Fruit fly (Drosophila melanogaster) whole organism, wandering third instar larva: ENCODE measurements around the gene Cap-H2.

Experiments used
- Abd-B ChIP-seq: fragments of >200 bp; optimal IDR thresholded peaks from 2 replicates; lab custom pipeline; 2017; ENCODE audit warnings: missing biosample characterization, missing genetic modification characterization
- CG32264 ChIP-seq: fragments of 200-800 bp; sonication (Bioruptor generic); optimal IDR thresholded peaks from 2 replicates; lab custom pipeline; 2016; ENCODE audit warnings: missing biosample characterization, missing genetic modification characterization
- CG9705 ChIP-seq: fragments of 200-800 bp; sonication (Bioruptor generic); optimal IDR thresholded peaks from 2 replicates; lab custom pipeline; 2018; ENCODE audit warnings: missing biosample characterization, mild to moderate bottlenecking, missing genetic modification characterization
- CrebA ChIP-seq: fragments of 200-800 bp; sonication (Bioruptor generic); optimal IDR thresholded peaks from 2 replicates; lab custom pipeline; 2016; ENCODE audit warnings: missing biosample characterization, mild to moderate bottlenecking, missing genetic modification characterization, borderline replicate concordance
- Dfd ChIP-seq: fragments of >200 bp; optimal IDR thresholded peaks from 2 replicates; lab custom pipeline; 2017; ENCODE audit warnings: missing biosample characterization, missing genetic modification characterization
- Hnf4 ChIP-seq: fragments of 200-800 bp; sonication (Bioruptor generic); optimal IDR thresholded peaks from 2 replicates; lab custom pipeline; 2016; ENCODE audit warnings: missing biosample characterization, mild to moderate bottlenecking, missing genetic modification characterization
- Hr78 ChIP-seq: fragments of >200 bp; optimal IDR thresholded peaks from 2 replicates; lab custom pipeline; 2017; ENCODE audit warnings: missing biosample characterization, missing genetic modification characterization
- Hr83 ChIP-seq: fragments of 200-300 bp; sonication (Bioruptor generic); optimal IDR thresholded peaks from 2 replicates; lab custom pipeline; 2016; ENCODE audit warnings: missing biosample characterization, mild to moderate bottlenecking, missing genetic modification characterization, moderate library complexity; ENCODE audit not compliant: poor library complexity, severe bottlenecking
- Myc ChIP-seq: fragments of >200 bp; optimal IDR thresholded peaks from 2 replicates; lab custom pipeline; 2017
- N ChIP-seq: fragments of >200 bp; optimal IDR thresholded peaks from 2 replicates; lab custom pipeline; 2018; ENCODE audit warnings: missing biosample characterization, missing external identifiers, missing genetic modification characterization
- OdsH ChIP-seq: fragments of 200-800 bp; sonication (Bioruptor generic); optimal IDR thresholded peaks from 2 replicates; lab custom pipeline; 2016; ENCODE audit warnings: missing biosample characterization, mild to moderate bottlenecking, missing genetic modification characterization
- Rel ChIP-seq, 2 experiments: fragments of 200-800 bp; sonication (Bioruptor generic) in 1 of 2; optimal IDR thresholded peaks; 2 replicates in 1 of 2; 3 replicates in 1 of 2; lab custom pipeline; 2016 to 2019; ENCODE audit warnings: mild to moderate bottlenecking in 2 of 2, missing biosample characterization in 2 of 2, missing genetic modification characterization in 2 of 2, moderate library complexity in 1 of 2
- Sp1 ChIP-seq: fragments of 200-800 bp; sonication (Bioruptor generic); optimal IDR thresholded peaks from 3 replicates; lab custom pipeline; 2019; ENCODE audit warnings: missing biosample characterization, mild to moderate bottlenecking, missing genetic modification characterization, moderate library complexity
- Vsx2 ChIP-seq: fragments of 200-300, 225-300 bp; sonication (Bioruptor generic); optimal IDR thresholded peaks from 2 replicates; lab custom pipeline; 2018; ENCODE audit warnings: missing biosample characterization, missing genetic modification characterization; ENCODE audit not compliant: partially characterized antibody
- br ChIP-seq: fragments of 200-800 bp; sonication (Bioruptor generic); optimal IDR thresholded peaks from 2 replicates; lab custom pipeline; 2016; ENCODE audit warnings: missing biosample characterization, missing genetic modification characterization
- brk ChIP-seq: fragments of 200-800 bp; sonication (Bioruptor generic); optimal IDR thresholded peaks from 2 replicates; lab custom pipeline; 2016; ENCODE audit warnings: missing biosample characterization, mild to moderate bottlenecking, missing genetic modification characterization
- dl ChIP-seq, 2 experiments: fragments of 175-275, 200-275 bp in 1 of 2; fragments of 200-275 bp in 1 of 2; sonication (Bioruptor generic); optimal IDR thresholded peaks; lab custom pipeline; 2018; ENCODE audit warnings: mild to moderate bottlenecking in 2 of 2, missing biosample characterization in 2 of 2, missing genetic modification characterization in 2 of 2, moderate library complexity in 2 of 2; ENCODE audit not compliant: partially characterized antibody in 2 of 2, insufficient read depth in 1 of 2
- dmrt93B ChIP-seq: fragments of 200-800 bp; sonication (Bioruptor generic); optimal IDR thresholded peaks from 2 replicates; lab custom pipeline; 2018; ENCODE audit warnings: missing biosample characterization, mild to moderate bottlenecking, missing genetic modification characterization
- dsf ChIP-seq: sonication (Bioruptor generic); optimal IDR thresholded peaks from 2 replicates; lab custom pipeline; 2016; ENCODE audit warnings: missing biosample characterization, missing genetic modification characterization, borderline replicate concordance
- ey ChIP-seq: fragments of 200-800 bp; sonication (Bioruptor generic); optimal IDR thresholded peaks from 2 replicates; lab custom pipeline; 2016; ENCODE audit warnings: missing biosample characterization, missing genetic modification characterization
- foxo ChIP-seq, 2 experiments: fragments of 200-800 bp; sonication (Bioruptor generic); optimal IDR thresholded peaks; 2 replicates in 1 of 2; 3 replicates in 1 of 2; lab custom pipeline; 2016 to 2017; ENCODE audit warnings: missing biosample characterization in 2 of 2, missing genetic modification characterization in 2 of 2
- jim ChIP-seq: fragments of 175-275, 200-325 bp; sonication (Bioruptor generic); optimal IDR thresholded peaks from 2 replicates; lab custom pipeline; 2016; ENCODE audit warnings: missing biosample characterization, mild to moderate bottlenecking, missing genetic modification characterization
- lola ChIP-seq: fragments of >200 bp; optimal IDR thresholded peaks from 2 replicates; lab custom pipeline; 2017; ENCODE audit warnings: missing biosample characterization, missing genetic modification characterization
- pan ChIP-seq: fragments of >200 bp; optimal IDR thresholded peaks from 2 replicates; lab custom pipeline; 2017
- sage ChIP-seq: fragments of 200-800 bp; sonication (Bioruptor generic); optimal IDR thresholded peaks from 2 replicates; lab custom pipeline; 2016; ENCODE audit warnings: missing biosample characterization, mild to moderate bottlenecking, missing genetic modification characterization
- tai ChIP-seq: sonication (Bioruptor generic); optimal IDR thresholded peaks from 2 replicates; lab custom pipeline; 2016; ENCODE audit warnings: missing biosample characterization, missing genetic modification characterization
- usp ChIP-seq: fragments of >200 bp; optimal IDR thresholded peaks from 2 replicates; lab custom pipeline; 2017; ENCODE audit warnings: missing biosample characterization, missing genetic modification characterization
- woc ChIP-seq: sonication (Bioruptor generic); optimal IDR thresholded peaks from 2 replicates; lab custom pipeline; 2016; ENCODE audit warnings: missing biosample characterization, mild to moderate bottlenecking, missing genetic modification characterization

Gene Cap-H2

dm6 chr3R:10726714-10727113, 34.4 kb upstream of the Cap-H2 start:
- TF ChIP-seq woc (no peak), Myc (no peak), CG9705 (GFP tag; lab: Kevin White, UChicago) (no peak), CrebA (no peak), Vsx2 (GFP tag; lab: Kevin White, UChicago) (no peak), Dfd (GFP tag; lab: Kevin White, UChicago) (no peak), jim (GFP tag; lab: Kevin White, UChicago) (no peak), brk (no peak), Rel (GFP tag; optimal IDR thresholded peaks at IDR 0.05; lab: Kevin White, UChicago) (no peak), Rel (tag; optimal IDR thresholded peaks at IDR 0.05; lab: Kevin White, UChicago) (no peak), sage (GFP tag; lab: Kevin White, UChicago) (no peak), lola (GFP tag; lab: Kevin White, UChicago) (no peak), dl (GFP tag; optimal IDR thresholded peaks at IDR 0.05; lab: Kevin White, UChicago; ENCODE audit: insufficient read depth in 1 of 2, partially characterized antibody in 2 of 2) (no peak), N (GFP tag; lab: Kevin White, UChicago) (no peak), Sp1 (GFP tag; lab: Kevin White, UChicago) (no peak), pan (lab: Kevin White, UChicago) (no peak)
- TF ChIP-seq, all 38 proteins: peak for 0

dm6 chr3R:10735857-10736256, 25.3 kb upstream of the Cap-H2 start, which contains the start of gene tomboy20:
TSS of gene tomboy20 (minus strand) at chr3R:10735957.
- no peak for TF ChIP-seq lola (GFP tag; lab: Kevin White, UChicago)
- TF ChIP-seq dl (GFP tag; optimal IDR thresholded peaks at IDR 0.05; lab: Kevin White, UChicago; ENCODE audit: insufficient read depth in 1 of 2, partially characterized antibody in 2 of 2) = no peak
- no peak for TF ChIP-seq foxo (GFP tag; optimal IDR thresholded peaks at IDR 0.05; lab: Kevin White, UChicago)
- TF ChIP-seq sage (GFP tag; lab: Kevin White, UChicago) = no peak
- TF ChIP-seq jim (GFP tag; lab: Kevin White, UChicago) = no peak
- no peak for TF ChIP-seq CG32264 (GFP tag; lab: Kevin White, UChicago)
- no peak for TF ChIP-seq Hr78
- no peak for TF ChIP-seq ey (GFP tag; lab: Kevin White, UChicago)
- TF ChIP-seq usp (GFP tag; lab: Kevin White, UChicago) = no peak
- no peak for TF ChIP-seq Hr83 (GFP tag; lab: Kevin White, UChicago)
- TF ChIP-seq OdsH (GFP tag; lab: Kevin White, UChicago) = no peak
- TF ChIP-seq dsf (GFP tag; lab: Kevin White, UChicago) = no peak

dm6 chr3R:10747650-10748049, 13.5 kb upstream of the Cap-H2 start:
- TF ChIP-seq Hnf4 (no peak), br (GFP tag; lab: Kevin White, UChicago) (no peak), dsf (GFP tag; lab: Kevin White, UChicago) (no peak), lola (GFP tag; lab: Kevin White, UChicago) (no peak), Myc (no peak), N (GFP tag; lab: Kevin White, UChicago) (no peak), Abd-B (no peak), Sp1 (GFP tag; lab: Kevin White, UChicago) (no peak), jim (GFP tag; lab: Kevin White, UChicago) (no peak)
- TF ChIP-seq, all 38 proteins: peak for 0

DNA sequence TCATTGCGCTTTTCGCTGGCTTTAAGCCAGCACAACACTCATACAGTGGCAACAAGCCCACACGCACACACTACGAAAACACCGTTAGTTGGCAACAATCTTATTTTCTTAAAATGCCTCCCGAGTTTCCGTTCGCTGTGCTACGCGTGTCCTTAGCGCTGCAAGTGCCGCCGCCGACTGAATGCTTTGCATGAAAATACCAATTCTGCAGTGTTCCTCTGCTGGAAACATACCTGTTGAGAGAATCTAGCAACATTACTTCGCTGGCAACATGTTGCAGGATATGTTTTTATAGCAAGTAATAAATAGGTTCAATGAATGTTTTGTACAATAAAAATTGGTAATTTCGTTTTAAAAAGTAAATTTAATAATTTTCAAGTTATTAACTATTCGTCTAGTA, 10.0 kb upstream of the Cap-H2 start, which contains the start of gene TkR86C:
TkR86C (minus strand) TSS at position 168 of the 400 bp plus-strand sequence.
- TF ChIP-seq Dfd (GFP tag; lab: Kevin White, UChicago) (no peak), Hr83 (GFP tag; lab: Kevin White, UChicago) (no peak), ey (GFP tag; lab: Kevin White, UChicago) (no peak), Vsx2 (GFP tag; lab: Kevin White, UChicago) (no peak), tai (no peak)

DNA sequence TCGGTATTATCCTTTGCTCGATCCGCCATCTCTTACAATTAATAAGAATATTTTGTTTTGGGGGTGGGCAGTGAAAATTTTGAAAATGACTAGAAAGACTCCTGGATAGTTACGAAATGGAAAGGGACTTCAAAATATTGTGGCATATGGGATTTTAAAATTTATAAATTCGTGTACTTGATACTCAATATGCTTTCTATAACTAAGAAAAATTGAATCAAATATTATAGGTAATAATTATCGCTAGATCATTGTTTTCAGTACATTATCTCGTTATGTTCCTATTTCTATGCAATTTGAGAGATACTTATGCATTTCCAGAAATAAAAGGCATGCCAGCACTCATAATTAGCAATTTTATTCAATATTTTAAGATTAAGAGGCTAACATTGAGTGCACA, 5.6 kb upstream of the Cap-H2 start, which contains the start of gene CG14691:
CG14691 (minus strand) TSS at position 101 of the 400 bp plus-strand sequence.
- no peak for TF ChIP-seq N (GFP tag; lab: Kevin White, UChicago)
- TF ChIP-seq CG9705 (GFP tag; lab: Kevin White, UChicago) = no peak
- TF ChIP-seq Hnf4 = no peak
- TF ChIP-seq dmrt93B (GFP tag; lab: Kevin White, UChicago) = no peak
